Fruit fly (Drosophila melanogaster): Measurements from ENCODE around the gene SmydA-3.
A peak's percentile ranks its signal among the peaks of the same experiment; 100 is the strongest.

The SmydA-3 gene

DNA sequence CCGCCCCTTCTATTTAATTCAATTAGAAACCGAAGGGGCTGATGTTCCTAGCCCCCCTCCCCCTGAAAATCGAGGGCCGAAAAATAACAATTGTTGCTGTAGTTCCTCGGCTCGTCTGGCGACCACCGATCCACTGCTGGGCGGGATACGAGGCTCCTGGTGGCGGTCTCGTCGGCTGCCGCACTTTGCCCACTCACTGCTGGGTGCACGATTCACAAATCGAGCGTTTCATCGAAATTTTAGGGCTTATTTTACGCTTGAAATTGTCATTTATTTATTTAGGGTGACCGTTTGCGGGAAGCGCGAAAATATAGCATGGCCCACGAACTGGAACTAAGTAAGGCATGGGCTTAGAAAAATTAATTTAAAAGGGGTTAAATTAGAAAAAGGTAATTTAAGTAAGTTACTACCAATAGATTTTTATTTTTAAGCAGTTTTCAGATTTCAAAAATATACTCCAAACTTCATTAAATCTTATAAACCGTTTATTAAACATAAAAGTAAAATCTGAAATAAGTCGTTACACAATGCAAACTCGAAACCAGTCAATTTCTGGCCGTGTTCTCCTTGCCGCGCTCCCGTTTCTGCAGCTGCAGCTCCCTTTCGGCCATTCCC lies 6.5 kb downstream of the SmydA-3 start, which contains the start of gene Dnz1 (continued):
- TF ChIP-seq nerfin-2 (GFP tag; IDR thresholded peaks at IDR 0.05; ENCODE audit: partially characterized antibody) (no peak), Hey (tag; optimal IDR thresholded peaks at IDR 0.05) (no peak), YL-1 (GFP tag; optimal IDR thresholded peaks at IDR 0.05) (peak; percentile 40), Nf-YA (GFP tag; IDR thresholded peaks at IDR 0.05) (no peak), Opbp (GFP tag; IDR thresholded peaks at IDR 0.05; ENCODE audit: partially characterized antibody) (peak; percentile 25; the same call in 1 of the 3 replicates), wek (GFP tag; optimal IDR thresholded peaks at IDR 0.05) (no peak), schlank (tag; optimal IDR thresholded peaks at IDR 0.05) (no peak), CG4854 (GFP tag; optimal IDR thresholded peaks at IDR 0.05) (no peak), CG10543 (GFP tag; optimal IDR thresholded peaks at IDR 0.05) (peak; percentile 8), CG18764 (GFP tag; optimal IDR thresholded peaks at IDR 0.05) (no peak), sima (GFP tag; optimal IDR thresholded peaks at IDR 0.05) (no peak), CG32532 (GFP tag; IDR thresholded peaks at IDR 0.05) (peak; percentile 74), CG8765 (GFP tag; IDR thresholded peaks at IDR 0.05) (no peak), Oli (tag; optimal IDR thresholded peaks at IDR 0.05) (peak; percentile 37), hth (optimal IDR thresholded peaks at IDR 0.05) (no peak), nom (GFP tag; optimal IDR thresholded peaks at IDR 0.05) (peak; percentile 4), kni (GFP tag; optimal IDR thresholded peaks at IDR 0.05) (no peak), CG43689 (GFP tag; IDR thresholded peaks at IDR 0.05) (no peak), CG6813 (GFP tag; optimal IDR thresholded peaks at IDR 0.05) (no peak), NC2α (GFP tag; optimal IDR thresholded peaks at IDR 0.05) (no peak), z (GFP tag; IDR thresholded peaks at IDR 0.05) (no peak), eve (GFP tag; optimal IDR thresholded peaks at IDR 0.05) (no peak), pfk (GFP tag; optimal IDR thresholded peaks at IDR 0.05) (no peak), CG2202 (tag; optimal IDR thresholded peaks at IDR 0.05) (no peak), ems (GFP tag; optimal IDR thresholded peaks at IDR 0.05) (peak; percentile 9), aop (GFP tag; IDR thresholded peaks at IDR 0.05) (no peak), chif (GFP tag; optimal IDR thresholded peaks at IDR 0.05) (peak; percentile 7 to 23), Hmx (GFP tag; optimal IDR thresholded peaks at IDR 0.05) (no peak), NFAT (GFP tag; IDR thresholded peaks at IDR 0.05) (peak; percentile 79), tx (GFP tag; optimal IDR thresholded peaks at IDR 0.05) (peak; percentile 22), CG4404 (GFP tag; IDR thresholded peaks at IDR 0.05) (no peak), stwl (tag; optimal IDR thresholded peaks at IDR 0.05) (no peak), CG15479 (GFP tag; optimal IDR thresholded peaks at IDR 0.05) (no peak), CG9215 (GFP tag; IDR thresholded peaks at IDR 0.05) (peak; percentile 36; the same call in 1 of the 2 replicates), twi (tag; optimal IDR thresholded peaks at IDR 0.05) (no peak), Aef1 (GFP tag; IDR thresholded peaks at IDR 0.05) (peak; percentile 27; the same call in 2 of the 3 replicates), CG17186 (GFP tag; optimal IDR thresholded peaks at IDR 0.05) (no peak), kay (GFP tag; optimal IDR thresholded peaks at IDR 0.05) (peak; percentile 7), fd102C (GFP tag; optimal IDR thresholded peaks at IDR 0.05) (no peak), CG1603 (tag; optimal IDR thresholded peaks at IDR 0.05) (peak; percentile 42), CG11560 (tag; IDR thresholded peaks at IDR 0.05) (no peak; the same call in 2 of the 3 replicates), en (GFP tag; optimal IDR thresholded peaks at IDR 0.05) (no peak), usp (GFP tag; optimal IDR thresholded peaks at IDR 0.05) (no peak), Gug (GFP tag; IDR thresholded peaks at IDR 0.05) (peak; percentile 50; the same call in 2 of the 4 replicates), bcd (GFP tag; optimal IDR thresholded peaks at IDR 0.05) (peak; percentile 55), CG31388 (GFP tag; optimal IDR thresholded peaks at IDR 0.05) (no peak), CG6765 (GFP tag; optimal IDR thresholded peaks at IDR 0.05) (no peak), trh (GFP tag; optimal IDR thresholded peaks at IDR 0.05) (no peak), CG30020 (tag; optimal IDR thresholded peaks at IDR 0.05) (peak; percentile 14), CG6254 (GFP tag; optimal IDR thresholded peaks at IDR 0.05) (no peak), Xrp1 (GFP tag; IDR thresholded peaks at IDR 0.05) (peak; percentile 60)

Measured in whole organism, embryonic.